Worm (Caenorhabditis elegans): Measurements from ENCODE around the gene ZK945.4.

ce11 chrII:10095224-10095623 is 10.3 kb downstream of the ZK945.4 start:
- TF ChIP-seq ceh-31 (tag; optimal IDR thresholded peaks at IDR 0.05), result no peak
- TF ChIP-seq pha-4 (tag; optimal IDR thresholded peaks at IDR 0.05), result no peak
- no peak for TF ChIP-seq ceh-19 (GFP tag; optimal IDR thresholded peaks at IDR 0.05)
- TF ChIP-seq hlh-6 (tag; optimal IDR thresholded peaks at IDR 0.05), result no peak
- TF ChIP-seq ceh-22 (tag; optimal IDR thresholded peaks at IDR 0.05), result no peak
- TF ChIP-seq ama-1 (optimal IDR thresholded peaks at IDR 0.05), result no peak
- TF ChIP-seq T23F11.4 (GFP tag; optimal IDR thresholded peaks at IDR 0.05), result no peak
